Worm (Caenorhabditis elegans) whole organism, late embryonic: Measurements from ENCODE around the gene ZC15.1.

Experiments used
- C08G9.2 ChIP-seq: sonication (generic microtip); optimal IDR thresholded peaks from 2 replicates; lab custom pipeline; 2016; ENCODE audit warnings: mild to moderate bottlenecking, missing genetic modification characterization, moderate library complexity, missing compliant biosample characterization
- ceh-24 ChIP-seq: sonication (generic microtip); optimal IDR thresholded peaks from 2 replicates; lab custom pipeline; 2016; ENCODE audit warnings: mild to moderate bottlenecking, missing genetic modification characterization, missing compliant biosample characterization
- ceh-30 ChIP-seq: fragments of 150-350 bp; optimal IDR thresholded peaks from 2 replicates; lab custom pipeline; 2014; ENCODE audit warnings: missing biosample characterization, missing genetic modification characterization
- fkh-10 ChIP-seq: fragments of 150-350 bp; optimal IDR thresholded peaks from 2 replicates; lab custom pipeline; 2014; ENCODE audit warnings: missing biosample characterization, missing genetic modification reagents, missing genetic modification characterization
- hlh-30 ChIP-seq: sonication (generic microtip); optimal IDR thresholded peaks from 2 replicates; lab custom pipeline; 2017; ENCODE audit warnings: antibody characterized with exemption, missing genetic modification characterization, missing compliant biosample characterization; ENCODE audit not compliant: insufficient read depth
- lim-6 ChIP-seq: sonication (generic microtip); optimal IDR thresholded peaks from 2 replicates; lab custom pipeline; 2016; ENCODE audit warnings: missing genetic modification characterization, missing compliant biosample characterization
- nhr-11 ChIP-seq: fragments of 150-350 bp; optimal IDR thresholded peaks from 2 replicates; lab custom pipeline; 2014; ENCODE audit warnings: missing biosample characterization, missing genetic modification characterization
- odd-2 ChIP-seq: sonication (generic microtip); optimal IDR thresholded peaks from 2 replicates; lab custom pipeline; 2017; ENCODE audit warnings: antibody characterized with exemption, mild to moderate bottlenecking, missing genetic modification characterization, missing compliant biosample characterization
- pag-3 ChIP-seq: sonication (generic microtip); optimal IDR thresholded peaks from 2 replicates; lab custom pipeline; 2016; ENCODE audit warnings: missing compliant biosample characterization, missing genetic modification characterization, borderline replicate concordance
- pros-1 ChIP-seq: fragments of 150-350 bp; optimal IDR thresholded peaks from 2 replicates; lab custom pipeline; 2014; ENCODE audit warnings: missing biosample characterization, missing genetic modification reagents, missing genetic modification characterization
- rnt-1 ChIP-seq: sonication (generic microtip); optimal IDR thresholded peaks from 2 replicates; lab custom pipeline; 2016; ENCODE audit warnings: missing genetic modification characterization, missing compliant biosample characterization
- ttx-3 ChIP-seq: sonication (generic microtip); optimal IDR thresholded peaks from 2 replicates; lab custom pipeline; 2016; ENCODE audit warnings: missing genetic modification reagents, missing genetic modification characterization, missing compliant biosample characterization
- unc-55 ChIP-seq: sonication (generic microtip); optimal IDR thresholded peaks from 2 replicates; lab custom pipeline; 2017; ENCODE audit warnings: missing biosample characterization, missing genetic modification reagents, missing genetic modification characterization
- ztf-16 ChIP-seq: sonication (generic microtip); optimal IDR thresholded peaks from 2 replicates; lab custom pipeline; 2017; ENCODE audit warnings: missing genetic modification characterization, missing compliant biosample characterization

ce11 chrV:20356472-20356871 lies 50.6 kb downstream of the ZC15.1 start, which contains the start of gene grd-11:
- TF ChIP-seq ceh-30 (tag; lab: Kevin White, UChicago) (no peak), lim-6 (tag; lab: Kevin White, UChicago) (no peak), ztf-16 (tag; lab: Kevin White, UChicago) (no peak), unc-55 (GFP tag; lab: Kevin White, UChicago) (no peak), odd-2 (tag; lab: Kevin White, UChicago) (no peak), ceh-24 (tag; lab: Kevin White, UChicago) (no peak), pag-3 (no peak), pros-1 (tag; lab: Kevin White, UChicago) (no peak), ttx-3 (tag; lab: Kevin White, UChicago) (no peak), C08G9.2 (no peak), hlh-30 (tag; lab: Kevin White, UChicago) (no peak), fkh-10 (GFP tag; lab: Kevin White, UChicago) (no peak), rnt-1 (no peak), nhr-11 (tag; lab: Kevin White, UChicago) (no peak)
